Fruit fly (Drosophila melanogaster) whole organism, embryonic: ENCODE data around the gene CG7903.

Source experiments
- Atf3 ChIP-seq: fragments of 200-800 bp; sonication (Bioruptor generic); optimal IDR thresholded peaks from 3 replicates; lab custom pipeline; 2016; ENCODE audit warnings: missing biosample characterization, missing genetic modification characterization
- CG12391 ChIP-seq: fragments of 200-800 bp; sonication (Bioruptor generic); optimal IDR thresholded peaks from 3 replicates; lab custom pipeline; 2018; ENCODE audit warnings: missing biosample characterization, mild to moderate bottlenecking, missing genetic modification characterization, moderate library complexity
- CG15073 ChIP-seq: fragments of 200-800 bp; sonication (Bioruptor generic); optimal IDR thresholded peaks from 2 replicates; lab custom pipeline; 2016; ENCODE audit warnings: missing biosample characterization, missing genetic modification characterization
- CG17568 ChIP-seq: fragments of 200-800 bp; sonication (Bioruptor generic); optimal IDR thresholded peaks from 2 replicates; lab custom pipeline; 2018; ENCODE audit warnings: missing biosample characterization, mild to moderate bottlenecking, missing genetic modification characterization, moderate library complexity
- CG33557 ChIP-seq: fragments of 200-800 bp; sonication (Bioruptor generic); optimal IDR thresholded peaks from 2 replicates; lab custom pipeline; 2019; ENCODE audit warnings: missing biosample characterization, mild to moderate bottlenecking, missing genetic modification characterization, moderate library complexity
- CG3995 ChIP-seq: fragments of 200-800 bp; sonication (Bioruptor generic); optimal IDR thresholded peaks from 3 replicates; lab custom pipeline; 2016; ENCODE audit warnings: missing biosample characterization, missing genetic modification characterization
- CG4424 ChIP-seq: fragments of 200-800 bp; sonication (Bioruptor generic); optimal IDR thresholded peaks from 3 replicates; lab custom pipeline; 2016; ENCODE audit warnings: missing biosample characterization, missing genetic modification characterization
- CG4617 ChIP-seq: fragments of 200-800 bp; sonication (Bioruptor generic); optimal IDR thresholded peaks from 3 replicates; lab custom pipeline; 2016; ENCODE audit warnings: missing biosample characterization, missing genetic modification characterization, borderline replicate concordance
- CG6254 ChIP-seq: fragments of 200-800 bp; sonication (Bioruptor generic); optimal IDR thresholded peaks from 3 replicates; lab custom pipeline; 2017; ENCODE audit warnings: mild to moderate bottlenecking, missing biosample characterization, missing genetic modification reagents, missing genetic modification characterization
- CG6654 ChIP-seq: fragments of 200-800 bp; sonication (Bioruptor generic); optimal IDR thresholded peaks from 2 replicates; lab custom pipeline; 2017; ENCODE audit warnings: missing biosample characterization, mild to moderate bottlenecking, missing genetic modification characterization
- CG7357 ChIP-seq: fragments of 200-800 bp; sonication (Bioruptor generic); IDR thresholded peaks from 3 replicates; pipeline ENCODE4 v1.3.6; 2022; ENCODE audit warnings: missing biosample characterization, missing genetic modification characterization
- CG7786 ChIP-seq: fragments of 200-800 bp; sonication (Bioruptor generic); optimal IDR thresholded peaks from 2 replicates; lab custom pipeline; 2016; ENCODE audit warnings: missing biosample characterization, missing genetic modification characterization
- CG7839 ChIP-seq: fragments of 200-800 bp; sonication (Bioruptor generic); optimal IDR thresholded peaks from 3 replicates; lab custom pipeline; 2018; ENCODE audit warnings: missing biosample characterization, mild to moderate bottlenecking, missing genetic modification characterization, moderate library complexity
- CG7987 ChIP-seq: fragments of 200-800 bp; sonication (Bioruptor generic); optimal IDR thresholded peaks from 2 replicates; lab custom pipeline; 2018; ENCODE audit warnings: missing biosample characterization, mild to moderate bottlenecking, missing genetic modification characterization, moderate library complexity
- CG8290 ChIP-seq, 3 experiments: fragments of 200-800 bp; sonication (Bioruptor generic); optimal IDR thresholded peaks; 2 replicates each; lab custom pipeline; 2016 to 2019; ENCODE audit warnings: missing biosample characterization in 3 of 3, missing genetic modification characterization in 3 of 3, mild to moderate bottlenecking in 2 of 3, moderate library complexity in 1 of 3
- D19B ChIP-seq: fragments of 200-800 bp; sonication (Bioruptor generic); optimal IDR thresholded peaks from 2 replicates; lab custom pipeline; 2017; ENCODE audit warnings: missing biosample characterization, mild to moderate bottlenecking, missing genetic modification characterization
- Dad ChIP-seq: fragments of 200-800 bp; sonication (Bioruptor generic); optimal IDR thresholded peaks from 3 replicates; lab custom pipeline; 2016; ENCODE audit warnings: missing biosample characterization, missing genetic modification characterization
- Gsc ChIP-seq: fragments of 200-800 bp; sonication (Bioruptor generic); IDR thresholded peaks from 2 replicates; pipeline ENCODE4 v1.3.6; 2022; ENCODE audit warnings: missing biosample characterization, missing genetic modification characterization
- H15 ChIP-seq: fragments of 200-800 bp; sonication (Bioruptor generic); IDR thresholded peaks from 3 replicates; pipeline ENCODE4 v1.3.6; 2022; ENCODE audit warnings: missing biosample characterization, missing genetic modification characterization
- HLH54F ChIP-seq: fragments of 200-800 bp; sonication (Bioruptor generic); optimal IDR thresholded peaks from 3 replicates; lab custom pipeline; 2016; ENCODE audit warnings: missing biosample characterization, missing genetic modification characterization
- HmgZ ChIP-seq: fragments of 200-800 bp; sonication (Bioruptor generic); optimal IDR thresholded peaks from 2 replicates; lab custom pipeline; 2018; ENCODE audit warnings: missing biosample characterization, mild to moderate bottlenecking, missing genetic modification characterization
- Mad ChIP-seq: fragments of 200-800 bp; sonication (Bioruptor generic); optimal IDR thresholded peaks from 2 replicates; lab custom pipeline; 2016; ENCODE audit warnings: missing biosample characterization, missing genetic modification characterization
- Myb ChIP-seq: fragments of 200-800 bp; sonication (Bioruptor generic); optimal IDR thresholded peaks from 2 replicates; lab custom pipeline; 2016; ENCODE audit warnings: missing biosample characterization, missing genetic modification characterization
- NC2α ChIP-seq: fragments of 200-800 bp; sonication (Bioruptor generic); optimal IDR thresholded peaks from 2 replicates; lab custom pipeline; 2016; ENCODE audit warnings: missing biosample characterization, missing genetic modification characterization
- Oaz ChIP-seq: fragments of 200-800 bp; sonication (Bioruptor generic); IDR thresholded peaks from 2 replicates; pipeline ENCODE4 v1.3.6; 2022; ENCODE audit warnings: missing biosample characterization, missing genetic modification characterization
- Ravus ChIP-seq: fragments of 200-800 bp; sonication (Bioruptor generic); IDR thresholded peaks from 2 replicates; pipeline ENCODE4 v1.3.6; 2022; ENCODE audit warnings: missing biosample characterization, missing genetic modification characterization
- Rx ChIP-seq: fragments of 200-800 bp; sonication (Bioruptor generic); IDR thresholded peaks from 2 replicates; pipeline ENCODE4 v1.3.6; 2022; ENCODE audit warnings: missing biosample characterization, missing genetic modification characterization
- Sin3A ChIP-seq: fragments of >200 bp; optimal IDR thresholded peaks from 2 replicates; lab custom pipeline; 2018
- Ssrp ChIP-seq: fragments of 200-800 bp; sonication (Bioruptor generic); optimal IDR thresholded peaks from 2 replicates; lab custom pipeline; 2018; ENCODE audit warnings: missing biosample characterization, mild to moderate bottlenecking, missing genetic modification characterization, moderate library complexity
- Xbp1 ChIP-seq: fragments of 200-800 bp; sonication (Bioruptor generic); optimal IDR thresholded peaks from 3 replicates; lab custom pipeline; 2016; ENCODE audit warnings: missing biosample characterization, mild to moderate bottlenecking, missing genetic modification characterization
- ash1 ChIP-seq: fragments of 200-800 bp; sonication (Bioruptor generic); optimal IDR thresholded peaks from 2 replicates; lab custom pipeline; 2018; ENCODE audit warnings: missing biosample characterization, mild to moderate bottlenecking, missing genetic modification characterization
- br ChIP-seq: fragments of >200 bp; optimal IDR thresholded peaks from 2 replicates; lab custom pipeline; 2017
- chn ChIP-seq: fragments of 200-800 bp; sonication (Bioruptor generic); optimal IDR thresholded peaks from 2 replicates; lab custom pipeline; 2016; ENCODE audit warnings: missing biosample characterization, missing genetic modification characterization
- crc ChIP-seq: fragments of 200-800 bp; sonication (Bioruptor generic); optimal IDR thresholded peaks from 2 replicates; lab custom pipeline; 2016; ENCODE audit warnings: missing biosample characterization, missing genetic modification characterization
- gsb-n ChIP-seq: fragments of 200-800 bp; sonication (Bioruptor generic); optimal IDR thresholded peaks from 3 replicates; lab custom pipeline; 2018; ENCODE audit warnings: missing biosample characterization, mild to moderate bottlenecking, missing genetic modification characterization
- kah ChIP-seq: fragments of 200-800 bp; sonication (Bioruptor generic); optimal IDR thresholded peaks from 2 replicates; lab custom pipeline; 2018; ENCODE audit warnings: missing biosample characterization, mild to moderate bottlenecking, missing genetic modification characterization
- lola ChIP-seq, 3 experiments: fragments of >200 bp in 2 of 3; fragments of 200-800 bp in 1 of 3; sonication (Bioruptor generic) in 1 of 3; optimal IDR thresholded peaks; 2 replicates each; lab custom pipeline; 2017 to 2019; ENCODE audit warnings: missing biosample characterization in 3 of 3, missing genetic modification characterization in 3 of 3, mild to moderate bottlenecking in 1 of 3, moderate library complexity in 1 of 3
- maf-S ChIP-seq: fragments of 200-800 bp; sonication (Bioruptor generic); optimal IDR thresholded peaks from 2 replicates; lab custom pipeline; 2016; ENCODE audit warnings: missing biosample characterization, missing genetic modification characterization
- mam ChIP-seq: fragments of 200-800 bp; sonication (Bioruptor generic); optimal IDR thresholded peaks from 3 replicates; lab custom pipeline; 2016; ENCODE audit warnings: missing biosample characterization, missing genetic modification characterization
- mirr ChIP-seq: fragments of 200-800 bp; sonication (Bioruptor generic); optimal IDR thresholded peaks from 3 replicates; lab custom pipeline; 2018; ENCODE audit warnings: missing biosample characterization, mild to moderate bottlenecking, missing genetic modification characterization
- peb ChIP-seq: fragments of 200-800 bp; sonication (Bioruptor generic); IDR thresholded peaks from 2 replicates; pipeline ENCODE4 v1.3.6; 2022; ENCODE audit warnings: missing biosample characterization, missing genetic modification characterization
- pfk ChIP-seq: fragments of 200-800 bp; sonication (Bioruptor generic); optimal IDR thresholded peaks from 2 replicates; lab custom pipeline; 2018; ENCODE audit warnings: missing biosample characterization, mild to moderate bottlenecking, missing genetic modification characterization, moderate library complexity
- phol ChIP-seq: fragments of 200-800 bp; sonication (Bioruptor generic); optimal IDR thresholded peaks from 3 replicates; lab custom pipeline; 2018; ENCODE audit warnings: missing biosample characterization, mild to moderate bottlenecking, missing genetic modification characterization, moderate library complexity
- prd ChIP-seq, 3 experiments: fragments of >200 bp in 2 of 3; fragments of 200-800 bp in 1 of 3; sonication (Bioruptor generic) in 1 of 3; optimal IDR thresholded peaks in 2 of 3; IDR thresholded peaks in 1 of 3; 2 replicates in 2 of 3; 3 replicates in 1 of 3; pipeline versions ENCODE4 v1.3.6 to Lab custom; 2017 to 2022; ENCODE audit warnings: missing biosample characterization in 1 of 3, missing genetic modification characterization in 1 of 3
- row ChIP-seq: fragments of 200-800 bp; sonication (Bioruptor generic); IDR thresholded peaks from 3 replicates; pipeline ENCODE4 v1.3.6; 2022; ENCODE audit warnings: missing biosample characterization, missing genetic modification characterization
- run ChIP-seq: fragments of 200-800 bp; sonication (Bioruptor generic); optimal IDR thresholded peaks from 3 replicates; lab custom pipeline; 2018; ENCODE audit warnings: missing biosample characterization, mild to moderate bottlenecking, missing genetic modification characterization
- sob ChIP-seq: fragments of 200-800 bp; sonication (Bioruptor generic); IDR thresholded peaks from 2 replicates; pipeline ENCODE4 v1.3.6; 2022; ENCODE audit warnings: missing biosample characterization, missing genetic modification characterization
- sqz ChIP-seq: fragments of 200-800 bp; sonication (Bioruptor generic); optimal IDR thresholded peaks from 3 replicates; lab custom pipeline; 2018; ENCODE audit warnings: missing biosample characterization, mild to moderate bottlenecking, missing genetic modification characterization
- sug ChIP-seq: fragments of 200-800 bp; optimal IDR thresholded peaks from 2 replicates; lab custom pipeline; 2019; ENCODE audit warnings: missing biosample characterization, mild to moderate bottlenecking, missing genetic modification characterization, moderate library complexity
- tup ChIP-seq: fragments of 200-800 bp; sonication (Bioruptor generic); optimal IDR thresholded peaks from 2 replicates; lab custom pipeline; 2016; ENCODE audit warnings: missing biosample characterization, mild to moderate bottlenecking, missing genetic modification characterization, moderate library complexity
- vvl ChIP-seq: fragments of 200-800 bp; sonication (Bioruptor generic); IDR thresholded peaks from 2 replicates; pipeline ENCODE4 v1.3.6; 2022; ENCODE audit warnings: missing biosample characterization, missing genetic modification characterization

CG7903 gene

dm6 chr3R:30014977-30015514 lies 20.0 kb upstream of the CG7903 start, which contains the start of gene CG7920 (continued):
- TF ChIP-seq CG3995 (GFP tag; lab: Kevin White, UChicago) (no peak), peb (GFP tag; lab: Robert Waterston, UW) (no peak), CG33557 (GFP tag; lab: Kevin White, UChicago) (no peak), run (no peak), CG17568 (GFP tag; lab: Kevin White, UChicago) (no peak), Rx (GFP tag; lab: Robert Waterston, UW) (no peak), HLH54F (GFP tag; lab: Kevin White, UChicago) (peak; percentile 9), CG4617 (no peak), Ravus (GFP tag; lab: Robert Waterston, UW) (no peak), Mad (GFP tag; lab: Kevin White, UChicago) (no peak), maf-S (GFP tag; lab: Kevin White, UChicago) (peak; percentile 10), Atf3 (GFP tag; lab: Kevin White, UChicago) (no peak), CG7839 (tag; lab: Kevin White, UChicago) (no peak), tup (no peak), CG6654 (GFP tag; lab: Kevin White, UChicago) (no peak), Dad (GFP tag; lab: Kevin White, UChicago) (no peak), sob (GFP tag; lab: Robert Waterston, UW) (peak; percentile 42; the same call in 1 of the 2 replicates), CG7357 (GFP tag; lab: Robert Waterston, UW) (no peak), crc (no peak), ash1 (no peak), br (lab: Kevin White, UChicago) (no peak), kah (GFP tag; lab: Kevin White, UChicago) (no peak), Myb (peak; percentile 79), mirr (GFP tag; lab: Kevin White, UChicago) (peak; percentile 1), phol (tag; lab: Kevin White, UChicago) (peak; percentile 56), lola (GFP tag; optimal IDR thresholded peaks at IDR 0.05; lab: Kevin White, UChicago) (no peak), mam (GFP tag; lab: Kevin White, UChicago) (no peak), sqz (GFP tag; lab: Kevin White, UChicago) (no peak), CG7987 (GFP tag; lab: Kevin White, UChicago) (peak; percentile 0), Ssrp (tag; lab: Kevin White, UChicago) (no peak), prd (optimal IDR thresholded peaks at IDR 0.05; lab: Kevin White, UChicago) (no peak), prd (GFP tag; IDR thresholded peaks at IDR 0.05; lab: Robert Waterston, UW) (no peak), Xbp1 (GFP tag; lab: Kevin White, UChicago) (peak; percentile 19), CG4424 (GFP tag; lab: Kevin White, UChicago) (peak; percentile 20), chn (no peak), H15 (GFP tag; lab: Robert Waterston, UW) (no peak), CG12391 (tag; lab: Kevin White, UChicago) (no peak), CG6254 (GFP tag; lab: Kevin White, UChicago) (no peak), Gsc (GFP tag; lab: Robert Waterston, UW) (no peak), CG15073 (GFP tag; lab: Kevin White, UChicago) (no peak), vvl (GFP tag; lab: Robert Waterston, UW) (no peak; the same call in 1 of the 2 replicates), CG7786 (GFP tag; lab: Kevin White, UChicago) (no peak), HmgZ (tag; lab: Kevin White, UChicago) (peak; percentile 68), row (no peak), NC2α (GFP tag; lab: Kevin White, UChicago) (no peak), pfk (no peak), Sin3A (lab: Kevin White, UChicago) (peak; percentile 71), D19B (no peak), CG8290 (GFP tag; optimal IDR thresholded peaks at IDR 0.05; lab: Kevin White, UChicago) (peak; percentile 2), CG8290 (tag; optimal IDR thresholded peaks at IDR 0.05; lab: Kevin White, UChicago) (peak in 1 of 2 experiments; percentile 46), gsb-n (tag; lab: Kevin White, UChicago) (no peak), Oaz (GFP tag; lab: Robert Waterston, UW) (no peak), sug (tag; lab: Kevin White, UChicago) (no peak)
